Worm (Caenorhabditis elegans) whole organism, young adult: ENCODE data around the gene R02E4.1.

Experiments used
- B0336.3 ChIP-seq: fragments of 200-800 bp; sonication (Bioruptor generic); IDR thresholded peaks from 2 replicates; pipeline ENCODE4 v1.3.6; 2022; ENCODE audit warnings: missing genetic modification characterization, missing compliant biosample characterization
- C06A6.2 ChIP-seq: fragments of 200-800 bp; sonication (Bioruptor generic); conservative IDR thresholded peaks from 2 replicates; pipeline ENCODE4 v1.3.6; 2022; ENCODE audit warnings: missing genetic modification characterization, missing compliant biosample characterization
- F33H1.4 ChIP-seq: fragments of 200-800 bp; sonication (Bioruptor generic); IDR thresholded peaks from 2 replicates; pipeline ENCODE4 v1.3.6; 2022; ENCODE audit warnings: missing genetic modification reagents, missing genetic modification characterization, missing compliant biosample characterization
- F37B4.10 ChIP-seq: fragments of 200-800 bp; sonication (Bioruptor generic); IDR thresholded peaks from 2 replicates; pipeline ENCODE4 v1.3.6; 2022; ENCODE audit warnings: missing genetic modification characterization, missing compliant biosample characterization
- F57C9.4 ChIP-seq: sonication (generic microtip); optimal IDR thresholded peaks from 2 replicates; lab custom pipeline; 2017; ENCODE audit warnings: mild to moderate bottlenecking, missing genetic modification characterization, missing compliant biosample characterization
- K11D2.4 ChIP-seq: fragments of 200-800 bp; sonication (Bioruptor generic); IDR thresholded peaks from 2 replicates; pipeline ENCODE4 v1.3.6; 2022; ENCODE audit warnings: missing genetic modification reagents, missing genetic modification characterization, missing compliant biosample characterization
- T26A5.8 ChIP-seq: sonication (generic microtip); optimal IDR thresholded peaks from 2 replicates; lab custom pipeline; 2016; ENCODE audit warnings: missing genetic modification characterization, missing compliant biosample characterization
- Y53F4B.3 ChIP-seq: fragments of 200-800 bp; sonication (Bioruptor generic); IDR thresholded peaks from 2 replicates; pipeline ENCODE4 v1.3.6; 2022; ENCODE audit warnings: missing genetic modification reagents, missing genetic modification characterization, missing compliant biosample characterization
- Y56A3A.18 ChIP-seq: fragments of 200-800 bp; sonication (Bioruptor generic); IDR thresholded peaks from 2 replicates; pipeline ENCODE4 v1.3.6; 2022; ENCODE audit warnings: missing genetic modification reagents, missing genetic modification characterization, missing compliant biosample characterization
- Y67H2A.10 ChIP-seq: fragments of 200-800 bp; sonication (Bioruptor generic); conservative IDR thresholded peaks from 2 replicates; pipeline ENCODE4 v1.3.6; 2022; ENCODE audit warnings: missing genetic modification reagents, missing genetic modification characterization, missing compliant biosample characterization
- Y79H2A.3 ChIP-seq: fragments of 200-800 bp; sonication (Bioruptor generic); conservative IDR thresholded peaks from 2 replicates; pipeline ENCODE4 v1.3.6; 2022; ENCODE audit warnings: missing genetic modification reagents, missing genetic modification characterization, missing compliant biosample characterization
- akir-1 ChIP-seq: fragments of 200-800 bp; sonication (Bioruptor generic); optimal IDR thresholded peaks from 2 replicates; lab custom pipeline; 2018; ENCODE audit warnings: mild to moderate bottlenecking, missing genetic modification characterization, moderate library complexity, missing compliant biosample characterization
- ama-1 ChIP-seq, 3 experiments: fragments of 150-350 bp in 1 of 3; sonication (generic microtip) in 2 of 3; optimal IDR thresholded peaks; 2 replicates each; lab custom pipeline; 2014 to 2018; ENCODE audit warnings: missing biosample characterization in 2 of 3, missing genetic modification characterization in 2 of 3, missing genetic modification reagents in 2 of 3
- aptf-2 ChIP-seq: fragments of 200-800 bp; sonication (Bioruptor generic); conservative IDR thresholded peaks from 2 replicates; pipeline ENCODE4 v1.3.6; 2022; ENCODE audit warnings: missing genetic modification reagents, missing genetic modification characterization, missing compliant biosample characterization
- attf-5 ChIP-seq: fragments of 200-800 bp; sonication (Bioruptor generic); optimal IDR thresholded peaks from 2 replicates; lab custom pipeline; 2018; ENCODE audit warnings: mild to moderate bottlenecking, missing genetic modification characterization, missing compliant biosample characterization
- attf-6 ChIP-seq: fragments of 200-800 bp; sonication (Bioruptor generic); IDR thresholded peaks from 2 replicates; pipeline ENCODE4 v1.3.6; 2022; ENCODE audit warnings: missing genetic modification reagents, missing genetic modification characterization, missing compliant biosample characterization
- cebp-1 ChIP-seq, 2 experiments: fragments of 200-800 bp in 1 of 2; sonication (Bioruptor generic) in 1 of 2; sonication (generic microtip) in 1 of 2; IDR thresholded peaks in 1 of 2; optimal IDR thresholded peaks in 1 of 2; 2 replicates each; pipeline versions ENCODE4 v1.3.6 to Lab custom; 2017 to 2022; ENCODE audit warnings: missing compliant biosample characterization in 2 of 2, missing genetic modification characterization in 2 of 2, mild to moderate bottlenecking in 1 of 2, missing genetic modification reagents in 1 of 2, moderate library complexity in 1 of 2
- cebp-2 ChIP-seq: fragments of 200-800 bp; sonication (Bioruptor generic); IDR thresholded peaks from 2 replicates; pipeline ENCODE4 v1.3.6; 2022; ENCODE audit warnings: missing genetic modification characterization, missing compliant biosample characterization
- ceh-100 ChIP-seq: fragments of 200-800 bp; sonication (Bioruptor generic); IDR thresholded peaks from 2 replicates; pipeline ENCODE4 v1.3.6; 2022; ENCODE audit warnings: missing genetic modification reagents, missing genetic modification characterization, missing compliant biosample characterization
- ceh-27 ChIP-seq: fragments of 200-800 bp; sonication (Bioruptor generic); optimal IDR thresholded peaks from 2 replicates; lab custom pipeline; 2018; ENCODE audit warnings: mild to moderate bottlenecking, missing genetic modification characterization, moderate library complexity, missing compliant biosample characterization
- dpl-1 ChIP-seq: fragments of 150-350 bp; optimal IDR thresholded peaks from 2 replicates; lab custom pipeline; 2014; ENCODE audit warnings: missing biosample characterization, missing genetic modification reagents, missing genetic modification characterization
- efl-1 ChIP-seq: fragments of 150-350 bp; optimal IDR thresholded peaks from 2 replicates; lab custom pipeline; 2014; ENCODE audit warnings: missing biosample characterization, missing genetic modification reagents, missing genetic modification characterization
- egl-18 ChIP-seq: fragments of 200-800 bp; sonication (Bioruptor generic); IDR thresholded peaks from 2 replicates; pipeline ENCODE4 v1.3.6; 2022; ENCODE audit warnings: missing genetic modification reagents, missing genetic modification characterization, missing compliant biosample characterization
- ets-4 ChIP-seq: fragments of 200-800 bp; sonication (Bioruptor generic); optimal IDR thresholded peaks from 2 replicates; lab custom pipeline; 2018; ENCODE audit warnings: mild to moderate bottlenecking, missing genetic modification characterization, missing compliant biosample characterization
- hlh-12 ChIP-seq: sonication (generic microtip); optimal IDR thresholded peaks from 2 replicates; lab custom pipeline; 2016; ENCODE audit warnings: missing genetic modification characterization, missing compliant biosample characterization
- hlh-26 ChIP-seq: fragments of 200-800 bp; sonication (Bioruptor generic); conservative IDR thresholded peaks from 2 replicates; pipeline ENCODE4 v1.3.6; 2022; ENCODE audit warnings: missing genetic modification reagents, missing genetic modification characterization, missing compliant biosample characterization
- hsf-1 ChIP-seq: fragments of 200-800 bp; sonication (Bioruptor generic); IDR thresholded peaks from 2 replicates; pipeline ENCODE4 v1.3.6; 2022; ENCODE audit warnings: missing genetic modification reagents, missing genetic modification characterization, missing compliant biosample characterization
- lin-26 ChIP-seq: fragments of 200-800 bp; sonication (Bioruptor generic); IDR thresholded peaks from 2 replicates; pipeline ENCODE4 v1.3.6; 2022; ENCODE audit warnings: missing genetic modification reagents, missing genetic modification characterization, missing compliant biosample characterization
- lin-35 ChIP-seq, 3 experiments: fragments of 150-350 bp in 2 of 3; sonication (generic microtip) in 1 of 3; optimal IDR thresholded peaks; 2 replicates each; lab custom pipeline; 2014 to 2018; ENCODE audit warnings: missing biosample characterization in 3 of 3, missing genetic modification characterization in 3 of 3, missing genetic modification reagents in 3 of 3
- lsl-1 ChIP-seq: fragments of 200-800 bp; sonication (Bioruptor generic); optimal IDR thresholded peaks from 2 replicates; lab custom pipeline; 2018; ENCODE audit warnings: mild to moderate bottlenecking, missing genetic modification characterization, moderate library complexity, missing compliant biosample characterization
- lsy-27 ChIP-seq: sonication (generic microtip); optimal IDR thresholded peaks from 2 replicates; lab custom pipeline; 2017; ENCODE audit warnings: missing genetic modification characterization, mild to moderate bottlenecking, missing compliant biosample characterization, antibody characterized with exemption, missing genotype, borderline replicate concordance; ENCODE audit not compliant: insufficient read depth
- madf-6 ChIP-seq: fragments of 200-800 bp; sonication (Bioruptor generic); IDR thresholded peaks from 2 replicates; pipeline ENCODE4 v1.3.6; 2022; ENCODE audit warnings: missing genetic modification reagents, missing genetic modification characterization, missing compliant biosample characterization
- mes-4 ChIP-seq: sonication (generic microtip); optimal IDR thresholded peaks from 2 replicates; lab custom pipeline; 2016; ENCODE audit warnings: missing genotype, missing genetic modification characterization, missing compliant biosample characterization
- nhr-179 ChIP-seq: sonication (generic microtip); optimal IDR thresholded peaks from 2 replicates; lab custom pipeline; 2016; ENCODE audit warnings: mild to moderate bottlenecking, missing genetic modification characterization, missing compliant biosample characterization
- nhr-90 ChIP-seq: sonication (generic microtip); optimal IDR thresholded peaks from 2 replicates; lab custom pipeline; 2016; ENCODE audit warnings: missing genotype, mild to moderate bottlenecking, missing genetic modification characterization, missing compliant biosample characterization
- pbrm-1 ChIP-seq: fragments of 200-800 bp; sonication (Bioruptor generic); IDR thresholded peaks from 2 replicates; pipeline ENCODE4 v1.3.6; 2022; ENCODE audit warnings: missing genetic modification reagents, missing genetic modification characterization, missing compliant biosample characterization
- rec-8 ChIP-seq, 2 experiments: sonication (generic microtip); optimal IDR thresholded peaks; 2 replicates each; lab custom pipeline; 2016; ENCODE audit warnings: mild to moderate bottlenecking in 2 of 2, missing genetic modification characterization in 2 of 2, missing genetic modification reagents in 2 of 2, missing genotype in 2 of 2, missing biosample characterization in 1 of 2, missing compliant biosample characterization in 1 of 2, moderate library complexity in 1 of 2
- sea-2 ChIP-seq: fragments of 200-800 bp; sonication (Bioruptor generic); IDR thresholded peaks from 2 replicates; pipeline ENCODE4 v1.3.6; 2022; ENCODE audit warnings: missing genetic modification characterization, missing compliant biosample characterization
- snpc-1.1 ChIP-seq: sonication (generic microtip); optimal IDR thresholded peaks from 2 replicates; lab custom pipeline; 2017; ENCODE audit warnings: missing genetic modification characterization, mild to moderate bottlenecking, missing compliant biosample characterization, antibody characterized with exemption, moderate library complexity, missing genotype, missing genetic modification reagents; ENCODE audit not compliant: insufficient read depth
- snpc-1.3 ChIP-seq: sonication (generic microtip); optimal IDR thresholded peaks from 2 replicates; lab custom pipeline; 2017; ENCODE audit warnings: missing genetic modification characterization, mild to moderate bottlenecking, missing compliant biosample characterization, antibody characterized with exemption, moderate library complexity, missing genotype, missing genetic modification reagents; ENCODE audit not compliant: insufficient read depth
- somi-1 ChIP-seq: fragments of 200-800 bp; sonication (Bioruptor generic); optimal IDR thresholded peaks from 2 replicates; lab custom pipeline; 2018; ENCODE audit warnings: mild to moderate bottlenecking, missing genetic modification characterization, missing compliant biosample characterization
- sptf-2 ChIP-seq: fragments of 200-800 bp; sonication (Bioruptor generic); optimal IDR thresholded peaks from 2 replicates; lab custom pipeline; 2018; ENCODE audit warnings: mild to moderate bottlenecking, missing genetic modification characterization, missing compliant biosample characterization
- tbx-9 ChIP-seq: sonication (generic microtip); optimal IDR thresholded peaks from 2 replicates; lab custom pipeline; 2016; ENCODE audit warnings: borderline replicate concordance, missing genetic modification characterization, inconsistent platforms, missing compliant biosample characterization
- tlf-1 ChIP-seq: fragments of 200-800 bp; sonication (Bioruptor generic); optimal IDR thresholded peaks from 2 replicates; lab custom pipeline; 2018; ENCODE audit warnings: mild to moderate bottlenecking, missing genetic modification characterization, missing compliant biosample characterization
- ztf-22 ChIP-seq: fragments of 200-800 bp; sonication (Bioruptor generic); optimal IDR thresholded peaks from 2 replicates; lab custom pipeline; 2018; ENCODE audit warnings: mild to moderate bottlenecking, missing genetic modification characterization, moderate library complexity, missing compliant biosample characterization
- ztf-25 ChIP-seq: fragments of 200-800 bp; sonication (Bioruptor generic); IDR thresholded peaks from 2 replicates; pipeline ENCODE4 v1.3.6; 2022; ENCODE audit warnings: missing genetic modification reagents, missing genetic modification characterization, missing compliant biosample characterization

R02E4.1 gene

ce11 chrX:4144136-4144781, 39.9 kb upstream of the R02E4.1 start (continued):
- no peak for TF ChIP-seq ceh-100 (GFP tag; lab: Robert Waterston, UW)
- TF ChIP-seq madf-6 (GFP tag; lab: Robert Waterston, UW) = 0 out of 2 replicates have a peak, but pooled peaks have one; percentile 15
- TF ChIP-seq K11D2.4 = peak; percentile 23; the same call in 1 of the 2 replicates
- TF ChIP-seq aptf-2 (GFP tag; lab: Robert Waterston, UW) = no peak
- TF ChIP-seq F57C9.4 (tag; lab: Kevin White, UChicago) = no peak
- no peak for TF ChIP-seq T26A5.8 (tag; lab: Kevin White, UChicago)
- TF ChIP-seq attf-5 (GFP tag; lab: Kevin White, UChicago) = no peak
- TF ChIP-seq nhr-90 (tag; lab: Kevin White, UChicago) = no peak
- TF ChIP-seq hlh-26 (GFP tag; lab: Robert Waterston, UW) = no peak
- no peak for TF ChIP-seq rec-8 (tag; optimal IDR thresholded peaks at IDR 0.05; lab: Kevin White, UChicago)
- no peak for TF ChIP-seq somi-1 (GFP tag; lab: Kevin White, UChicago)
- no peak for TF ChIP-seq efl-1
- TF ChIP-seq snpc-1.1 = no peak
- TF ChIP-seq lin-26 = 0 out of 2 replicates have a peak, but pooled peaks have one; percentile 11
- no peak for TF ChIP-seq pbrm-1 (GFP tag; lab: Robert Waterston, UW)
- no peak for TF ChIP-seq lsy-27 (tag; lab: Kevin White, UChicago)
- no peak for TF ChIP-seq tbx-9
- no peak for TF ChIP-seq sptf-2 (GFP tag; lab: Kevin White, UChicago)
- TF ChIP-seq snpc-1.3 (tag; lab: Kevin White, UChicago) = no peak
- no peak for TF ChIP-seq Y53F4B.3 (GFP tag; lab: Robert Waterston, UW)
- no peak for TF ChIP-seq F33H1.4 (GFP tag; lab: Robert Waterston, UW)
- TF ChIP-seq lin-35 (GFP tag; optimal IDR thresholded peaks at IDR 0.05; lab: Kevin White, UChicago) = no peak
- no peak for TF ChIP-seq hlh-12 (tag; lab: Kevin White, UChicago)
- TF ChIP-seq lsl-1 (GFP tag; lab: Kevin White, UChicago) = no peak
- TF ChIP-seq hsf-1 = no peak
- no peak for TF ChIP-seq ama-1 (optimal IDR thresholded peaks at IDR 0.05; lab: Kevin White, UChicago)
- TF ChIP-seq ama-1 (GFP tag; optimal IDR thresholded peaks at IDR 0.05; lab: Kevin White, UChicago) = no peak
- TF ChIP-seq C06A6.2 (GFP tag; lab: Robert Waterston, UW) = 0 out of 2 replicates have a peak, but pooled peaks have one; percentile 15
- no peak for TF ChIP-seq Y67H2A.10 (GFP tag; lab: Robert Waterston, UW)
- TF ChIP-seq cebp-1 (GFP tag; IDR thresholded peaks at IDR 0.05; lab: Robert Waterston, UW) = no peak
- TF ChIP-seq cebp-1 (tag; optimal IDR thresholded peaks at IDR 0.05; lab: Kevin White, UChicago) = peak; percentile 51
- no peak for TF ChIP-seq dpl-1 (GFP tag; lab: Kevin White, UChicago)
- TF ChIP-seq ets-4 (GFP tag; lab: Kevin White, UChicago) = peak; percentile 37
- TF ChIP-seq attf-6 (GFP tag; lab: Robert Waterston, UW) = no peak
- peak; percentile 44 for TF ChIP-seq ceh-27 (GFP tag; lab: Kevin White, UChicago)
- no peak for TF ChIP-seq ztf-22 (GFP tag; lab: Kevin White, UChicago)
- no peak for TF ChIP-seq cebp-2 (GFP tag; lab: Robert Waterston, UW)
- TF ChIP-seq egl-18 = no peak
- no peak for TF ChIP-seq Y56A3A.18 (GFP tag; lab: Robert Waterston, UW)
- no peak for TF ChIP-seq tlf-1 (GFP tag; lab: Kevin White, UChicago)
- TF ChIP-seq B0336.3 = 0 out of 2 replicates have a peak, but pooled peaks have one; percentile 11
- no peak for TF ChIP-seq akir-1 (GFP tag; lab: Kevin White, UChicago)
- no peak for TF ChIP-seq ztf-25 (GFP tag; lab: Robert Waterston, UW)
- no peak for TF ChIP-seq mes-4 (tag; lab: Kevin White, UChicago)
- no peak for TF ChIP-seq sea-2 (GFP tag; lab: Robert Waterston, UW)
- no peak for TF ChIP-seq Y79H2A.3 (GFP tag; lab: Robert Waterston, UW)
- no peak for TF ChIP-seq F37B4.10 (GFP tag; lab: Robert Waterston, UW)
- no peak for TF ChIP-seq nhr-179 (tag; lab: Kevin White, UChicago)
